Fruit fly (Drosophila melanogaster) whole organism: ENCODE data around the gene Faf2.

Experiments
- CG8478 ChIP-seq: fragments of >200 bp; optimal IDR thresholded peaks from 2 replicates; lab custom pipeline; 2018; ENCODE audit warnings: inconsistent platforms
- EcR ChIP-seq, 2 experiments: fragments of >200 bp; optimal IDR thresholded peaks; 2 replicates each; lab custom pipeline; 2017; ENCODE audit warnings: missing biosample characterization in 2 of 2, missing genetic modification characterization in 2 of 2, missing genetic modification reagents in 2 of 2
- pan ChIP-seq: fragments of >200 bp; optimal IDR thresholded peaks from 2 replicates; lab custom pipeline; 2017
- psq ChIP-seq: fragments of >200 bp; optimal IDR thresholded peaks from 2 replicates; lab custom pipeline; 2017

dm6 chr2L:18689376-18689775, 19.1 kb downstream of the Faf2 start, which contains the start of gene CG10336:
- TF ChIP-seq CG8478 (lab: Kevin White, UChicago) (no peak), psq (lab: Kevin White, UChicago) (no peak), EcR (GFP tag; optimal IDR thresholded peaks at IDR 0.05; lab: Kevin White, UChicago) (no peak), pan (no peak)
